Worm (Caenorhabditis elegans) whole organism, L2 larva: ENCODE data around the gene C14F11.7.

Experiments used
- C34F6.9 ChIP-seq: fragments of 150-350 bp; optimal IDR thresholded peaks from 2 replicates; lab custom pipeline; 2014; ENCODE audit warnings: missing biosample characterization, missing genetic modification characterization
- ZK546.5 ChIP-seq: sonication (generic microtip); optimal IDR thresholded peaks from 2 replicates; lab custom pipeline; 2017; ENCODE audit warnings: missing biosample characterization, missing genetic modification characterization
- alr-1 ChIP-seq: fragments of 150-350 bp; optimal IDR thresholded peaks from 2 replicates; lab custom pipeline; 2014; ENCODE audit warnings: missing biosample characterization, missing genetic modification characterization
- ceh-82 ChIP-seq: fragments of 150-350 bp; optimal IDR thresholded peaks from 2 replicates; lab custom pipeline; 2014; ENCODE audit warnings: missing biosample characterization, missing genetic modification characterization
- elt-3 ChIP-seq: sonication (generic microtip); optimal IDR thresholded peaks from 2 replicates; lab custom pipeline; 2017; ENCODE audit warnings: missing biosample characterization, missing genetic modification characterization
- lin-13 ChIP-seq: fragments of 150-350 bp; optimal IDR thresholded peaks from 2 replicates; lab custom pipeline; 2014; ENCODE audit warnings: missing biosample characterization, missing genetic modification reagents, missing genetic modification characterization
- nhr-11 ChIP-seq: fragments of 150-350 bp; optimal IDR thresholded peaks from 2 replicates; lab custom pipeline; 2014; ENCODE audit warnings: missing biosample characterization, missing genetic modification characterization
- nhr-6 ChIP-seq: fragments of 150-350 bp; optimal IDR thresholded peaks from 2 replicates; lab custom pipeline; 2014; ENCODE audit warnings: missing biosample characterization, missing genetic modification characterization
- nhr-77 ChIP-seq: fragments of 150-350 bp; optimal IDR thresholded peaks from 2 replicates; lab custom pipeline; 2014; ENCODE audit warnings: missing biosample characterization, missing genetic modification characterization

- TF ChIP-seq nhr-77 (tag; lab: Kevin White, UChicago) (no peak), ZK546.5 (tag; lab: Kevin White, UChicago) (no peak), nhr-11 (tag; lab: Kevin White, UChicago) (no peak), lin-13 (no peak), alr-1 (tag; lab: Kevin White, UChicago) (no peak), elt-3 (tag; lab: Kevin White, UChicago) (no peak), C34F6.9 (tag; lab: Kevin White, UChicago) (no peak), ceh-82 (tag; lab: Kevin White, UChicago) (no peak), nhr-6 (tag; lab: Kevin White, UChicago) (no peak)
Measured at ce11 chrX:6189955-6190354, 18.4 kb downstream of the C14F11.7 start, which contains the start of gene T13C5.9.
